Worm (Caenorhabditis elegans): ENCODE results near the gene gar-2.

DNA sequence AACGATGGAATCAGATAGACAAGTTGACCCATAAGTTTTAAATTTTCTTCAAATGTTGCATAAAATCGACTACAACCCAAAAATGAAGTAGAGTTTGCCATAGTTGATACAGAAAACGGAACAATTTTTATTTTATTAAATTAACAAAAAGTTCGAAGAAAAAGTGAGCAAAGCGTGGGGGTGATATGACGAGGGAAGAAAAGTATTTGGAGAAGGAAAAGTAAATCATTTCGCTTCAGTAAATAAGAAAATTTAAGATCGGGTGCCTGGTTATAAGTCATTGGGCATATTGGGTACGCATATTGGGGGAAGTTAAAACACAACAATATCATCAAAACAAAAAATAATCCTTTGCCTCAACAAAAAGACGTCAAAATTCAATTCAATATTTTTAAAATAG is 43.3 kb upstream of the gar-2 start, which contains the start of gene srg-6:
- TF ChIP-seq zag-1 (tag; optimal IDR thresholded peaks at IDR 0.05) (no peak), pqm-1 (tag; optimal IDR thresholded peaks at IDR 0.05) (no peak), nhr-77 (tag; optimal IDR thresholded peaks at IDR 0.05) (no peak), mdl-1 (tag; optimal IDR thresholded peaks at IDR 0.05) (no peak), nhr-11 (tag; optimal IDR thresholded peaks at IDR 0.05) (no peak), skn-1 (tag; optimal IDR thresholded peaks at IDR 0.05) (no peak), ama-1 (optimal IDR thresholded peaks at IDR 0.05) (no peak), unc-62 (GFP tag; optimal IDR thresholded peaks at IDR 0.05) (no peak), nhr-12 (tag; optimal IDR thresholded peaks at IDR 0.05) (no peak)
